Worm (Caenorhabditis elegans): ENCODE measurements around the gene ttbk-6.

DNA sequence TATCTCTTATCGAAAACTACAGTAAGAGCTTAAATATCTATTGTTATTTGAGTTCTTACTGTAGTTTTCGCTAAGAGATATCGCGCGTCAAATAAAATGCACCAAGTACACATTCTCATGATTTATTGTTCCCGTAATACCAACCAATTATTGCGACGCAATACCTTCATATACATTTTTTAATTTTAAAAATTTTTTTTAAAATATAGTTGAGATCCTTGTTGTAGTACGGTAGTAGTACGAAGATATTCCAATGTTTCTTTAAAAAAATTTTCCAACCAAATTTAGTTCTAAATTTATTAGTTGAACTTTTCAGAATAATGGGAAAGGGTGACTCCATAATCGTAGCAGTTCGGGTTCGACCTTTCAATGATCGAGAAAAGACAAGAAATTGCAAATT, 43.9 kb upstream of the ttbk-6 start, which contains the start of gene klp-6:
- TF ChIP-seq ceh-13 (GFP tag; optimal IDR thresholded peaks at IDR 0.05) (no peak), ama-1 (optimal IDR thresholded peaks at IDR 0.05) (no peak), ets-7 (tag; optimal IDR thresholded peaks at IDR 0.05) (no peak), ceh-36 (tag; optimal IDR thresholded peaks at IDR 0.05) (no peak), sea-1 (GFP tag; conservative IDR thresholded peaks at IDR 0.05) (no peak), tbx-37 (GFP tag; conservative IDR thresholded peaks at IDR 0.05) (no peak), B0310.2 (tag; optimal IDR thresholded peaks at IDR 0.05) (no peak)
